Fruit fly (Drosophila melanogaster): ENCODE data around the gene tal-3A.
A peak's percentile ranks its signal among the peaks of the same experiment; 100 is the strongest.

Gene tal-3A

DNA sequence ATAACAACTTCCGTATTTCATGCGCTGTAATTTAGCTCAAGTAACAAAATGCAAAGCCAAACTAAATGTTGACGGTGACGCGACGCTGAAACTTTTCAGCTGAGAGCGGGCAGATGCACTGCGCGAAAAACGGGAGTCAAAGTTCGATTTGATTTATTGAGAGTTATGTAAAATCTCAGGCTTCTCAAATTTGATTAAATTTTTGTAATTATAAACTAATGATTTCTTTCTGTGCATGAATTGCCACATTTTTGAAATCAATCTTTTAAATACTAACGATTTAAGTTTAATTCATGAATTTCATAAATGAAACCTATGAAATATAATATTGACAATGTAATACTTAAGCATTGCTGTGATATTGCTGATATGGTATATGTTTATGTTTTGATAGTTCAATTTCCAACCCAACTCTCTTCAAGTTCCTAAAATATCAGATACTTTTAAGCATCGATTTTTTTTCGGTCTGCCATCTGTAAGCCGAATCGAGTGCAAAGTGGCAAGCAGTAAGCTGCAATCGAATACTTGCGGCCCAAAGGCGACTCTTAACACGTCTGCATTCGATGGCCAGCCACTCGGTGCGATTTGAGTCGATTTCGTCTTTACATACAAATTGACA, 9.8 kb downstream of the tal-3A start (continued):
- TF ChIP-seq CG32006 (GFP tag; optimal IDR thresholded peaks at IDR 0.05) (peak; percentile 60), Eip78C (GFP tag) (peak; percentile 85), CG6854 (GFP tag; optimal IDR thresholded peaks at IDR 0.05) (no peak), Gug (GFP tag; IDR thresholded peaks at IDR 0.05) (no peak), CG11762 (GFP tag; optimal IDR thresholded peaks at IDR 0.05; ENCODE audit: insufficient read depth) (no peak), Sox102F (GFP tag; optimal IDR thresholded peaks at IDR 0.05) (peak; percentile 45), pdm3 (GFP tag; optimal IDR thresholded peaks at IDR 0.05) (peak; percentile 40), acj6 (GFP tag; optimal IDR thresholded peaks at IDR 0.05) (peak; percentile 36), CG8632 (GFP tag; optimal IDR thresholded peaks at IDR 0.05) (peak; percentile 5), CG11294 (GFP tag; IDR thresholded peaks at IDR 0.05) (no peak), spab (GFP tag; optimal IDR thresholded peaks at IDR 0.05) (no peak), topi (GFP tag; optimal IDR thresholded peaks at IDR 0.05) (peak; percentile 36), Hr39 (GFP tag; optimal IDR thresholded peaks at IDR 0.05) (peak; percentile 33), OdsH (GFP tag; optimal IDR thresholded peaks at IDR 0.05) (peak; percentile 40), CG8119 (GFP tag; IDR thresholded peaks at IDR 0.05) (no peak; the same call in 2 of the 3 replicates), CG4318 (GFP tag; optimal IDR thresholded peaks at IDR 0.05) (no peak), ss (GFP tag; optimal IDR thresholded peaks at IDR 0.05) (no peak), CG10669 (GFP tag; optimal IDR thresholded peaks at IDR 0.05) (no peak), fd59A (GFP tag; optimal IDR thresholded peaks at IDR 0.05) (no peak), fd85E (GFP tag; optimal IDR thresholded peaks at IDR 0.05) (no peak), Ets96B (tag; optimal IDR thresholded peaks at IDR 0.05) (no peak), esn (GFP tag; optimal IDR thresholded peaks at IDR 0.05) (peak; percentile 42), cyc (GFP tag; optimal IDR thresholded peaks at IDR 0.05) (peak; percentile 4), CG9139 (GFP tag; optimal IDR thresholded peaks at IDR 0.05) (no peak)

DNA sequence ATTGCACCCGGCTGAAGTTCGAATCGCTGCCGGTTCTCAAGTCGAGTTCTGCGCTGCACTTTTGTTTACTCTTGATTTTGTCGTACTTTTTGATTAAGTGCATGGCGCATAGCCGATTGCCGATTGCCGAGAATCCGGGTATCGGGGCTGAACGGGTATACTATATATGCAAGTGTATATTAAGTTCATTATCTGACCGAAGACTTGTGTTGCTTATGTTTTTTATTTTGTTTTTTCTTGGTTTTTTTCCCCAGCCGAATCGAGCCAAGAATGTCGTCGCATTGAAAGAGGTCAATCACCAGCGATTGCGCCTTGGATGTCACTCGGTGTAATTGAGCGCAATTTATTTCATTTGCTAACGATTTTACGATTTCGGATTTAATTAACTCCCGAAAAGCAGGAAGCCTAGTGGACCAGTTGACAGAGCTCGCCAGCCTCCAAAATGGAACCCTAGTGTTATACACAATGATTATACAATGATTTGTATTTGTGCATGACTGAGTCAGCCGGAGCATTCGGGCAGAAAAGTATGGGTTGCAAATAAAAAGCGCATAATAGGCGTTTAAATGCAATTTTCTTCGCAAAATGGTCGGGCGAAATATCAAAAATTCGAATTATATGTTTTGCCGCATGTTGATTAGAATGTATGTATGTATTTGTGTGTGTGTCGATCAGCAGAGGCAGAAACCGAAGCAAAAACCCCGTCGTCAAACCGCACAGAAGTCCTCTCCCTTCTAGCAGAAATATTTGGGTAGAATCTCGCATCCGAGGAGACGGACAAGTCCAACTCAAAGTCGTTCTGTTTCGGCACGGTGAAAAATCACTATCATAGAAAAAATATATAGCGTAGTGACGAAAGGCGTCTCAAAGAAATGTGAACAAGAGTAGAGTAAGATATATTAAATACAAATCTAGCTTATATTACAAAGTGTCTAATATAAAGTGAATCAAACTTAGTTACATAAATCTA, 15.3 kb downstream of the tal-3A start, which contains the start of gene Mst87F:
TSS of gene Mst87F (minus strand) at position 56 of the 970 bp plus-strand sequence.
- TF ChIP-seq CG11902 (GFP tag; optimal IDR thresholded peaks at IDR 0.05), result no peak
- TF ChIP-seq spab (GFP tag; optimal IDR thresholded peaks at IDR 0.05), result peak; percentile 4
- no peak for TF ChIP-seq CG11294 (GFP tag; IDR thresholded peaks at IDR 0.05)
- no peak for TF ChIP-seq CG31627 (GFP tag; optimal IDR thresholded peaks at IDR 0.05)
- no peak for TF ChIP-seq CG8632 (GFP tag; optimal IDR thresholded peaks at IDR 0.05)
- TF ChIP-seq net (GFP tag; optimal IDR thresholded peaks at IDR 0.05), result peak; percentile 1
- TF ChIP-seq CG7368 (GFP tag; optimal IDR thresholded peaks at IDR 0.05), result no peak
- no peak for TF ChIP-seq CG9139 (GFP tag; optimal IDR thresholded peaks at IDR 0.05)
- no peak for TF ChIP-seq Blimp-1 (GFP tag; optimal IDR thresholded peaks at IDR 0.05)
- TF ChIP-seq CG6792 (GFP tag; optimal IDR thresholded peaks at IDR 0.05), result no peak
- TF ChIP-seq salr (GFP tag; optimal IDR thresholded peaks at IDR 0.05), result no peak
- TF ChIP-seq CG1621 (tag; optimal IDR thresholded peaks at IDR 0.05), result no peak
- TF ChIP-seq Sox15 (GFP tag; optimal IDR thresholded peaks at IDR 0.05), result no peak
- TF ChIP-seq pdm3 (GFP tag; optimal IDR thresholded peaks at IDR 0.05), result no peak
- TF ChIP-seq topi (GFP tag; optimal IDR thresholded peaks at IDR 0.05), result no peak
- TF ChIP-seq Ets96B (tag; optimal IDR thresholded peaks at IDR 0.05), result no peak
- TF ChIP-seq OdsH (GFP tag; optimal IDR thresholded peaks at IDR 0.05), result no peak
- TF ChIP-seq CG34406 (GFP tag; optimal IDR thresholded peaks at IDR 0.05), result no peak
- no peak for TF ChIP-seq Lpt (GFP tag; optimal IDR thresholded peaks at IDR 0.05)
- no peak for TF ChIP-seq Hr39 (GFP tag; optimal IDR thresholded peaks at IDR 0.05)
- no peak for TF ChIP-seq Gug (GFP tag; IDR thresholded peaks at IDR 0.05)
- TF ChIP-seq CG8119 (GFP tag; IDR thresholded peaks at IDR 0.05), result no peak
- TF ChIP-seq lz (GFP tag; optimal IDR thresholded peaks at IDR 0.05), result no peak
- peak; percentile 43 for TF ChIP-seq vri (GFP tag; optimal IDR thresholded peaks at IDR 0.05)
- no peak for TF ChIP-seq CG16779 (tag; optimal IDR thresholded peaks at IDR 0.05)
- peak in 1 of 2 experiments; percentile 22 for TF ChIP-seq ss (GFP tag; optimal IDR thresholded peaks at IDR 0.05)
- TF ChIP-seq CG4318 (GFP tag; optimal IDR thresholded peaks at IDR 0.05), result no peak
- TF ChIP-seq CG3919 (GFP tag; optimal IDR thresholded peaks at IDR 0.05), result peak; percentile 0
- no peak for TF ChIP-seq acj6 (GFP tag; optimal IDR thresholded peaks at IDR 0.05)
- TF ChIP-seq CG10669 (GFP tag; optimal IDR thresholded peaks at IDR 0.05), result no peak
- no peak for TF ChIP-seq fkh (GFP tag; optimal IDR thresholded peaks at IDR 0.05)
- no peak for TF ChIP-seq Ets21C (GFP tag; optimal IDR thresholded peaks at IDR 0.05)
- TF ChIP-seq CG6854 (GFP tag; optimal IDR thresholded peaks at IDR 0.05), result no peak
- no peak for TF ChIP-seq dac (GFP tag; optimal IDR thresholded peaks at IDR 0.05)
- peak; percentile 31 for TF ChIP-seq Eip93F (GFP tag; optimal IDR thresholded peaks at IDR 0.05)
- peak; percentile 15 for TF ChIP-seq CG6808 (GFP tag; optimal IDR thresholded peaks at IDR 0.05)
